Worm (Caenorhabditis elegans) whole organism, L4 larva: ENCODE data around the gene F14D2.8.
A peak's percentile ranks its signal among the peaks of the same experiment; 100 is the strongest.

Source experiments
- F26F4.8 ChIP-seq: fragments of 200-800 bp; sonication (Bioruptor generic); conservative IDR thresholded peaks from 2 replicates; pipeline ENCODE4 v1.3.6; 2022; ENCODE audit warnings: missing genetic modification characterization, missing compliant biosample characterization
- Y105C5A.15 ChIP-seq: fragments of 200-800 bp; sonication (Bioruptor generic); IDR thresholded peaks from 2 replicates; pipeline ENCODE4 v1.3.6; 2022; ENCODE audit warnings: missing genetic modification characterization, missing compliant biosample characterization
- Y48G9A.11 ChIP-seq: fragments of 200-800 bp; sonication (Bioruptor generic); IDR thresholded peaks from 2 replicates; pipeline ENCODE4 v1.3.6; 2022; ENCODE audit warnings: missing genetic modification reagents, missing genetic modification characterization, missing compliant biosample characterization
- ama-1 ChIP-seq: fragments of 150-350 bp; optimal IDR thresholded peaks from 2 replicates; lab custom pipeline; 2014; ENCODE audit warnings: inconsistent platforms, mixed read lengths
- ceh-28 ChIP-seq: fragments of 150-350 bp; optimal IDR thresholded peaks from 2 replicates; lab custom pipeline; 2014; ENCODE audit warnings: missing biosample characterization, missing genetic modification reagents, missing genetic modification characterization
- ceh-62 ChIP-seq: sonication (generic microtip); optimal IDR thresholded peaks from 2 replicates; lab custom pipeline; 2017; ENCODE audit warnings: missing biosample characterization, missing genetic modification characterization
- daf-16 ChIP-seq, 3 experiments: sonication (generic microtip); optimal IDR thresholded peaks; 2 replicates each; lab custom pipeline; 2016 to 2017; ENCODE audit warnings: missing genetic modification characterization in 3 of 3, missing genetic modification reagents in 3 of 3, mild to moderate bottlenecking in 2 of 3, missing compliant biosample characterization in 2 of 3, missing biosample characterization in 1 of 3, moderate library complexity in 1 of 3
- dmd-6 ChIP-seq: fragments of 200-800 bp; sonication (Bioruptor generic); IDR thresholded peaks from 2 replicates; pipeline ENCODE4 v1.3.6; 2022; ENCODE audit warnings: missing genetic modification reagents, missing genetic modification characterization, missing compliant biosample characterization
- dmd-9 ChIP-seq: fragments of 200-800 bp; sonication (Bioruptor generic); IDR thresholded peaks from 2 replicates; pipeline ENCODE4 v1.3.6; 2022; ENCODE audit warnings: missing genetic modification reagents, missing genetic modification characterization, missing compliant biosample characterization
- duxl-1 ChIP-seq: sonication (generic microtip); optimal IDR thresholded peaks from 2 replicates; lab custom pipeline; 2016; ENCODE audit warnings: mild to moderate bottlenecking, missing genetic modification characterization, moderate library complexity, missing compliant biosample characterization; ENCODE audit not compliant: poor library complexity
- dve-1 ChIP-seq: sonication (generic microtip); optimal IDR thresholded peaks from 2 replicates; lab custom pipeline; 2017; ENCODE audit warnings: antibody characterized with exemption, mild to moderate bottlenecking, missing genetic modification characterization, missing compliant biosample characterization; ENCODE audit not compliant: insufficient read depth
- egl-43 ChIP-seq: fragments of 200-800 bp; sonication (Bioruptor generic); IDR thresholded peaks from 2 replicates; pipeline ENCODE4 v1.3.6; 2022; ENCODE audit warnings: missing genetic modification reagents, missing genetic modification characterization, missing compliant biosample characterization
- hlh-30 ChIP-seq: sonication (generic microtip); optimal IDR thresholded peaks from 2 replicates; lab custom pipeline; 2017; ENCODE audit warnings: antibody characterized with exemption, mild to moderate bottlenecking, missing genetic modification characterization, missing compliant biosample characterization; ENCODE audit not compliant: insufficient read depth
- hmg-1.1 ChIP-seq: fragments of 200-800 bp; sonication (Bioruptor generic); IDR thresholded peaks from 2 replicates; pipeline ENCODE4 v1.3.6; 2022; ENCODE audit warnings: missing genetic modification reagents, missing genetic modification characterization, missing compliant biosample characterization
- lin-13 ChIP-seq: fragments of 150-350 bp; optimal IDR thresholded peaks from 2 replicates; lab custom pipeline; 2014; ENCODE audit warnings: missing biosample characterization, missing genetic modification reagents, missing genetic modification characterization
- mdl-1 ChIP-seq, 2 experiments: fragments of 150-350 bp in 1 of 2; sonication (generic microtip) in 1 of 2; optimal IDR thresholded peaks; 2 replicates each; lab custom pipeline; 2014 to 2017; ENCODE audit warnings: missing biosample characterization in 2 of 2, missing genetic modification characterization in 2 of 2
- mes-2 ChIP-seq: sonication (generic microtip); optimal IDR thresholded peaks from 2 replicates; lab custom pipeline; 2016; ENCODE audit warnings: missing genotype, mild to moderate bottlenecking, missing genetic modification characterization, missing compliant biosample characterization; ENCODE audit not compliant: poor library complexity, severe bottlenecking
- nhr-111 ChIP-seq: fragments of 200-800 bp; sonication (Bioruptor generic); optimal IDR thresholded peaks from 2 replicates; lab custom pipeline; 2018; ENCODE audit warnings: mild to moderate bottlenecking, missing genetic modification characterization, missing compliant biosample characterization
- nhr-237 ChIP-seq: sonication (generic microtip); optimal IDR thresholded peaks from 2 replicates; lab custom pipeline; 2017; ENCODE audit warnings: missing biosample characterization, missing genetic modification characterization
- nhr-28 ChIP-seq: fragments of 150-350 bp; optimal IDR thresholded peaks from 2 replicates; lab custom pipeline; 2014; ENCODE audit warnings: missing biosample characterization, missing genetic modification characterization
- nhr-42 ChIP-seq: fragments of 200-800 bp; sonication (Bioruptor generic); IDR thresholded peaks from 2 replicates; pipeline ENCODE4 v1.3.6; 2022; ENCODE audit warnings: missing genetic modification characterization, missing compliant biosample characterization
- nhr-48 ChIP-seq: sonication (generic microtip); optimal IDR thresholded peaks from 2 replicates; lab custom pipeline; 2016; ENCODE audit warnings: mild to moderate bottlenecking, missing genetic modification characterization, missing compliant biosample characterization
- nhr-77 ChIP-seq: fragments of 150-350 bp; optimal IDR thresholded peaks from 2 replicates; lab custom pipeline; 2014; ENCODE audit warnings: missing biosample characterization, missing genetic modification characterization
- sdz-12 ChIP-seq: fragments of 200-800 bp; sonication (Bioruptor generic); optimal IDR thresholded peaks from 2 replicates; lab custom pipeline; 2018; ENCODE audit warnings: mild to moderate bottlenecking, missing genetic modification characterization, missing compliant biosample characterization
- skn-1 ChIP-seq: fragments of 150-350 bp; optimal IDR thresholded peaks from 2 replicates; lab custom pipeline; 2014; ENCODE audit warnings: missing biosample characterization, missing genetic modification characterization
- unc-39 ChIP-seq: sonication (generic microtip); optimal IDR thresholded peaks from 2 replicates; lab custom pipeline; 2017; ENCODE audit warnings: missing biosample characterization, missing genetic modification characterization
- zfp-3 ChIP-seq: fragments of 200-800 bp; sonication (Bioruptor generic); conservative IDR thresholded peaks from 2 replicates; pipeline ENCODE4 v1.3.6; 2022; ENCODE audit warnings: missing genetic modification reagents, missing genetic modification characterization, missing compliant biosample characterization
- zip-2 ChIP-seq: fragments of 150-350 bp; optimal IDR thresholded peaks from 2 replicates; lab custom pipeline; 2014; ENCODE audit warnings: missing biosample characterization, missing genetic modification characterization
- ztf-11 ChIP-seq: fragments of 150-350 bp; optimal IDR thresholded peaks from 2 replicates; lab custom pipeline; 2014; ENCODE audit warnings: missing biosample characterization, missing genetic modification characterization

Gene F14D2.8

ce11 chrII:3303582-3303981 is 46.1 kb downstream of the F14D2.8 start:
- TF ChIP-seq Y48G9A.11 (GFP tag; lab: Robert Waterston, UW) (no peak), sdz-12 (GFP tag; lab: Kevin White, UChicago) (no peak), ama-1 (lab: Kevin White, UChicago) (no peak), hlh-30 (tag; lab: Kevin White, UChicago) (peak; percentile 22), daf-16 (GFP tag; optimal IDR thresholded peaks at IDR 0.05; lab: Kevin White, UChicago) (no peak), daf-16 (tag; optimal IDR thresholded peaks at IDR 0.05; lab: Kevin White, UChicago) (peak; percentile 81), dmd-6 (GFP tag; lab: Robert Waterston, UW) (peak; percentile 30; the same call in 1 of the 2 replicates), ceh-28 (tag; lab: Kevin White, UChicago) (no peak), duxl-1 (tag; lab: Kevin White, UChicago) (peak; percentile 93), hmg-1.1 (no peak), nhr-28 (tag; lab: Kevin White, UChicago) (peak; percentile 56), Y105C5A.15 (GFP tag; lab: Robert Waterston, UW) (no peak), mes-2 (tag; lab: Kevin White, UChicago) (peak; percentile 55), zip-2 (no peak), dve-1 (tag; lab: Kevin White, UChicago) (peak; percentile 62)
- TF ChIP-seq, all 104 proteins: peak for 7

- TF ChIP-seq dve-1 (tag; lab: Kevin White, UChicago) (no peak), zfp-3 (GFP tag; lab: Robert Waterston, UW) (no peak), F26F4.8 (GFP tag; lab: Robert Waterston, UW) (no peak), dmd-9 (no peak), ztf-11 (tag; lab: Kevin White, UChicago) (no peak), nhr-237 (tag; lab: Kevin White, UChicago) (no peak), unc-39 (tag; lab: Kevin White, UChicago) (no peak), ama-1 (lab: Kevin White, UChicago) (no peak), Y105C5A.15 (GFP tag; lab: Robert Waterston, UW) (no peak), lin-13 (no peak), nhr-42 (no peak), nhr-77 (tag; lab: Kevin White, UChicago) (no peak), hlh-30 (tag; lab: Kevin White, UChicago) (no peak), skn-1 (tag; lab: Kevin White, UChicago) (no peak), egl-43 (GFP tag; lab: Robert Waterston, UW) (no peak), nhr-111 (GFP tag; lab: Kevin White, UChicago) (no peak), duxl-1 (tag; lab: Kevin White, UChicago) (no peak), dmd-6 (GFP tag; lab: Robert Waterston, UW) (no peak), ceh-62 (no peak), nhr-48 (no peak)
Measured at ce11 chrII:3299457-3299856, 50.2 kb downstream of the F14D2.8 start, which contains the start of gene btb-22. TSS of gene btb-22 (plus strand) at chrII:3299757.

ce11 chrII:3297914-3298313 is 51.8 kb downstream of the F14D2.8 start, which contains the start of gene btb-18:
TSS of gene btb-18 (plus strand) at chrII:3298214.
- peak; percentile 39 for TF ChIP-seq dve-1 (tag; lab: Kevin White, UChicago)
- no peak for TF ChIP-seq daf-16 (GFP tag; optimal IDR thresholded peaks at IDR 0.05; lab: Kevin White, UChicago)
- TF ChIP-seq daf-16 (tag; optimal IDR thresholded peaks at IDR 0.05; lab: Kevin White, UChicago): peak; percentile 50
- no peak for TF ChIP-seq mdl-1 (tag; optimal IDR thresholded peaks at IDR 0.05; lab: Kevin White, UChicago)
